Fruit fly (Drosophila melanogaster) whole organism, adult: Measurements from ENCODE around the gene ClC-a.

Experiments used
- CG11617 ChIP-seq: fragments of 200-800 bp; sonication (Bioruptor generic); optimal IDR thresholded peaks from 2 replicates; lab custom pipeline; 2017; ENCODE audit warnings: mild to moderate bottlenecking, missing biosample characterization, missing genetic modification reagents, missing genetic modification characterization
- CG12768 ChIP-seq: fragments of 200-800 bp; sonication (Bioruptor generic); optimal IDR thresholded peaks from 2 replicates; lab custom pipeline; 2017; ENCODE audit warnings: missing biosample characterization, missing genetic modification characterization, mild to moderate bottlenecking, moderate library complexity, missing genetic modification reagents
- CG14711 ChIP-seq: fragments of 200-800 bp; sonication (Bioruptor generic); optimal IDR thresholded peaks from 2 replicates; lab custom pipeline; 2018; ENCODE audit warnings: missing biosample characterization, mild to moderate bottlenecking, missing genetic modification characterization, moderate library complexity
- CG1620 ChIP-seq: fragments of 200-800 bp; sonication (Bioruptor generic); optimal IDR thresholded peaks from 2 replicates; lab custom pipeline; 2016; ENCODE audit warnings: missing biosample characterization, missing genetic modification characterization
- CG33017 ChIP-seq: fragments of 200-800 bp; sonication (Bioruptor generic); optimal IDR thresholded peaks from 2 replicates; lab custom pipeline; 2018; ENCODE audit warnings: missing biosample characterization, mild to moderate bottlenecking, missing genetic modification characterization, moderate library complexity
- CG5204 ChIP-seq: fragments of 200-800 bp; sonication (Bioruptor generic); optimal IDR thresholded peaks from 2 replicates; lab custom pipeline; 2016; ENCODE audit warnings: missing biosample characterization, missing genetic modification characterization
- CG7045 ChIP-seq: fragments of 200-800 bp; sonication (Bioruptor generic); optimal IDR thresholded peaks from 2 replicates; lab custom pipeline; 2017; ENCODE audit warnings: missing biosample characterization, mild to moderate bottlenecking, missing genetic modification characterization
- CG7101 ChIP-seq: fragments of 200-800 bp; sonication (Bioruptor generic); optimal IDR thresholded peaks from 2 replicates; lab custom pipeline; 2018; ENCODE audit warnings: missing biosample characterization, mild to moderate bottlenecking, missing genetic modification characterization, moderate library complexity
- Clk ChIP-seq: fragments of 200-800 bp; sonication (Bioruptor generic); optimal IDR thresholded peaks from 2 replicates; lab custom pipeline; 2017; ENCODE audit warnings: missing biosample characterization, missing genetic modification characterization
- Crg-1 ChIP-seq: fragments of 200-800 bp; sonication (Bioruptor generic); optimal IDR thresholded peaks from 2 replicates; lab custom pipeline; 2016; ENCODE audit warnings: missing biosample characterization, missing genetic modification characterization
- Hr96 ChIP-seq: fragments of 200-800 bp; sonication (Bioruptor generic); optimal IDR thresholded peaks from 2 replicates; lab custom pipeline; 2016; ENCODE audit warnings: missing biosample characterization, missing genetic modification characterization
- Mnt ChIP-seq: fragments of 200-800 bp; sonication (Bioruptor generic); optimal IDR thresholded peaks from 2 replicates; lab custom pipeline; 2016; ENCODE audit warnings: missing biosample characterization, mild to moderate bottlenecking, missing genetic modification characterization
- bab1 ChIP-seq: fragments of 200-800 bp; sonication (Bioruptor generic); optimal IDR thresholded peaks from 3 replicates; lab custom pipeline; 2019; ENCODE audit warnings: missing biosample characterization, mild to moderate bottlenecking, missing genetic modification characterization, moderate library complexity
- cic ChIP-seq: fragments of 200-800 bp; sonication (Bioruptor generic); optimal IDR thresholded peaks from 2 replicates; lab custom pipeline; 2017; ENCODE audit warnings: missing biosample characterization, mild to moderate bottlenecking, missing genetic modification characterization, moderate library complexity
- cnc ChIP-seq, 2 experiments: fragments of >200 bp; optimal IDR thresholded peaks; 2 replicates each; lab custom pipeline; 2017
- kay ChIP-seq: fragments of 200-800 bp; sonication (Bioruptor generic); peaks from one replicate; lab custom pipeline; 2016; ENCODE audit warnings: missing biosample characterization, missing genetic modification characterization, borderline replicate concordance
- ovo ChIP-seq: fragments of 200-800 bp; sonication (Bioruptor generic); optimal IDR thresholded peaks from 2 replicates; lab custom pipeline; 2016; ENCODE audit warnings: missing biosample characterization, missing genetic modification characterization
- pad ChIP-seq: fragments of 200-800 bp; sonication (Bioruptor generic); optimal IDR thresholded peaks from 3 replicates; lab custom pipeline; 2017; ENCODE audit warnings: missing biosample characterization, missing genetic modification characterization, mild to moderate bottlenecking, moderate library complexity, missing genetic modification reagents
- tj ChIP-seq: fragments of 200-800 bp; sonication (Bioruptor generic); optimal IDR thresholded peaks from 3 replicates; lab custom pipeline; 2017; ENCODE audit warnings: missing biosample characterization, mild to moderate bottlenecking, missing genetic modification characterization, moderate library complexity
- toe ChIP-seq: fragments of 200-800 bp; sonication (Bioruptor generic); optimal IDR thresholded peaks from 2 replicates; lab custom pipeline; 2016; ENCODE audit warnings: missing biosample characterization, missing genetic modification characterization

The ClC-a gene

DNA sequence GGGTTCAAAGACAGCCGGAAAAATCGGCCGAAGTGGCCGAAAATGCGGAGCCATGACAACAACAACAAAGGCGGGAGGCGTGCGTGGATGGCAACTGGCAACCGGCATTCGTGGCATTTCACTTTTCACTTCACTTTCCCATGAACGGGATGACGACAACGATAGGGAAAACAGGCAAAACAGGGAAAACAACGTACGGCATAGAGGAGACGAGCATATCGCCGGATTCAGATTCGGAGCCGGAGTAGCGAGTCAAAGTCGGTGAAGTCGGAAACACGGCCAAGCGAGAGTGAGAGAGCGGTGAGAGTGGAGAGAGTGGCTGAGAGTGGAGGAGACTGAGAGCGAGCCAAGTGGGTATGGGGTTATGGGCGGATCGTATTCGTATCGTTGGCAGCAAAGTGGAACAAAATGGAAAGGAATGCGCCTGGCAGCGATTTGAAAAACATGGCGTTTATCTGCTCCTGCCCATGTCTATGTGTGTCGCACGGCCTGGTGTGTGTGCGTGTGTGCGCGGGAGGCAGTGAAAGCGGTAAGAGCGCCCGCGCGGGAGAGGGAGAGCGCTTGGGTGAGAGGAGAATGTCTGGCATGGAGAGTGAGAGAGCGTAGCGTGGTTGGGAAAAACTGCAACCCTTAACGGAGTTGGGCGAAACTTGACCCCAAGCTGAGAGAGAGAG, 39.5 kb downstream of the ClC-a start:
- TF ChIP-seq ovo (GFP tag; lab: Kevin White, UChicago) (no peak), CG5204 (GFP tag; lab: Kevin White, UChicago) (no peak), cic (no peak), tj (GFP tag; lab: Kevin White, UChicago) (no peak), CG12768 (GFP tag; lab: Kevin White, UChicago) (no peak), kay (no peak)

dm6 chr3R:11772181-11772827, 40.7 kb downstream of the ClC-a start:
- TF ChIP-seq kay (peak; percentile 13), Mnt (GFP tag; lab: Kevin White, UChicago) (peak; percentile 20), tj (GFP tag; lab: Kevin White, UChicago) (no peak)

dm6 chr3R:11771492-11771891, 41.5 kb downstream of the ClC-a start:
- TF ChIP-seq CG7045 (GFP tag; lab: Kevin White, UChicago) (no peak), CG11617 (GFP tag; lab: Kevin White, UChicago) (no peak), toe (GFP tag; lab: Kevin White, UChicago) (no peak), pad (GFP tag; lab: Kevin White, UChicago) (no peak), CG7101 (no peak), bab1 (GFP tag; lab: Kevin White, UChicago) (no peak), Mnt (GFP tag; lab: Kevin White, UChicago) (no peak), CG33017 (tag; lab: Kevin White, UChicago) (no peak), Crg-1 (GFP tag; lab: Kevin White, UChicago) (no peak), cic (no peak), CG14711 (tag; lab: Kevin White, UChicago) (no peak), Hr96 (no peak), ovo (GFP tag; lab: Kevin White, UChicago) (no peak), kay (no peak), CG12768 (GFP tag; lab: Kevin White, UChicago) (no peak), Clk (GFP tag; lab: Kevin White, UChicago) (no peak), cnc (optimal IDR thresholded peaks at IDR 0.05; lab: Kevin White, UChicago) (no peak)

DNA sequence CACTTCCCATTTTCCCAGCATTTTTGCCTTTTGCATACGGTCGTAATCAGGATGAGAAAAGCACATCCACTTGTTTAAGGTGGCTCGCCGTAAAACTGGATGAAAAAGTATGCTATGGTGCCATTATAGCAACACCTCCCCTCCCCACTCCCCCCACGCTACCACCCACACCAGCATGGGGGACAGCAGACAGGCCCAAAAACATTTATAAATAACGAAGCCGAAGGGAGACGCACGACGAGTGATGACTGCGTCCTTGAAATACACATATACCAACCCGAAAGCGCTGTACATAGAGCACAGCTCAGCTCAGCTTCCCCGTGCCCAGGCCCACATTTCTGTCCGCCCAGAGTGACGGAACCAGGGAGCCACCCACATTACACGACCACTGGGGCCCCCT, 42.3 kb downstream of the ClC-a start:
- TF ChIP-seq CG7101 (no peak), ovo (GFP tag; lab: Kevin White, UChicago) (no peak), CG1620 (no peak), CG7045 (GFP tag; lab: Kevin White, UChicago) (no peak), CG14711 (tag; lab: Kevin White, UChicago) (no peak), toe (GFP tag; lab: Kevin White, UChicago) (no peak)

dm6 chr3R:11764279-11764880, 48.6 kb downstream of the ClC-a start, which contains the start of gene Lk6:
TSS of gene Lk6 (minus strand) at chr3R:11764457.
- peak; percentile 93 for TF ChIP-seq cic
- no peak for TF ChIP-seq Crg-1 (GFP tag; lab: Kevin White, UChicago)
- TF ChIP-seq CG11617 (GFP tag; lab: Kevin White, UChicago) = peak; percentile 85
- TF ChIP-seq CG7045 (GFP tag; lab: Kevin White, UChicago) = peak; percentile 58
- TF ChIP-seq CG12768 (GFP tag; lab: Kevin White, UChicago) = peak; percentile 73
- TF ChIP-seq Mnt (GFP tag; lab: Kevin White, UChicago) = peak; percentile 82
- TF ChIP-seq bab1 (GFP tag; lab: Kevin White, UChicago) = peak; percentile 90
- peak; percentile 59 for TF ChIP-seq CG1620
- peak; percentile 9 for TF ChIP-seq Clk (GFP tag; lab: Kevin White, UChicago)
- no peak for TF ChIP-seq Hr96
- TF ChIP-seq kay = peak; percentile 90
- no peak for TF ChIP-seq CG5204 (GFP tag; lab: Kevin White, UChicago)
- TF ChIP-seq tj (GFP tag; lab: Kevin White, UChicago) = peak; percentile 78
- TF ChIP-seq CG7101 = peak; percentile 80
- peak; percentile 84 for TF ChIP-seq CG33017 (tag; lab: Kevin White, UChicago)
- TF ChIP-seq pad (GFP tag; lab: Kevin White, UChicago) = peak; percentile 47
- no peak for TF ChIP-seq toe (GFP tag; lab: Kevin White, UChicago)
- TF ChIP-seq cnc (optimal IDR thresholded peaks at IDR 0.05; lab: Kevin White, UChicago) = no peak
- TF ChIP-seq CG14711 (tag; lab: Kevin White, UChicago) = peak; percentile 45
- TF ChIP-seq ovo (GFP tag; lab: Kevin White, UChicago) = peak; percentile 54

- TF ChIP-seq Mnt (GFP tag; lab: Kevin White, UChicago) = no peak
- no peak for TF ChIP-seq CG14711 (tag; lab: Kevin White, UChicago)
- no peak for TF ChIP-seq CG1620
- TF ChIP-seq tj (GFP tag; lab: Kevin White, UChicago) = peak; percentile 70
- TF ChIP-seq cic = no peak
- TF ChIP-seq kay = no peak
Observed at dm6 chr3R:11763494-11764278, 49.3 kb downstream of the ClC-a start.
